Fruit fly (Drosophila melanogaster): ENCODE measurements around the gene CG13711.

- TF ChIP-seq CG8301 (tag; optimal IDR thresholded peaks at IDR 0.05) (no peak), EcR (GFP tag; optimal IDR thresholded peaks at IDR 0.05) (no peak), CG10348 (GFP tag; IDR thresholded peaks at IDR 0.05) (no peak), fd96Ca (GFP tag; IDR thresholded peaks at IDR 0.05) (no peak), Pif1B (GFP tag; optimal IDR thresholded peaks at IDR 0.05) (no peak), rn (GFP tag; IDR thresholded peaks at IDR 0.05) (no peak), Pif1A (GFP tag; optimal IDR thresholded peaks at IDR 0.05) (no peak)
These were observed 49.6 kb downstream of the CG13711 start, which contains the start of gene CG18808 for dm6 chr3L:4807306-4807705.
